Worm (Caenorhabditis elegans): ENCODE results near the gene F43D2.6.

ce11 chrV:14650631-14651030, 15.7 kb upstream of the F43D2.6 start:
- TF ChIP-seq ama-1 (optimal IDR thresholded peaks at IDR 0.05): no peak
- TF ChIP-seq pqm-1 (tag; optimal IDR thresholded peaks at IDR 0.05): no peak
- TF ChIP-seq sdc-2 (tag; optimal IDR thresholded peaks at IDR 0.05): no peak
- no peak for TF ChIP-seq dve-1 (tag; optimal IDR thresholded peaks at IDR 0.05)
- TF ChIP-seq ceh-14 (tag; optimal IDR thresholded peaks at IDR 0.05): no peak
- no peak for TF ChIP-seq hlh-30 (tag; optimal IDR thresholded peaks at IDR 0.05; ENCODE audit: insufficient read depth)
- no peak for TF ChIP-seq T23F11.4 (GFP tag; optimal IDR thresholded peaks at IDR 0.05)
- no peak for TF ChIP-seq tbx-2 (tag; optimal IDR thresholded peaks at IDR 0.05)
- no peak for TF ChIP-seq elt-2 (tag; optimal IDR thresholded peaks at IDR 0.05)
- TF ChIP-seq unc-55 (GFP tag; optimal IDR thresholded peaks at IDR 0.05): no peak

Measured in whole organism, late embryonic.